Fruit fly (Drosophila melanogaster) whole organism: ENCODE measurements around the gene ebi.

Experiments used
- CG8478 ChIP-seq: fragments of >200 bp; optimal IDR thresholded peaks from 2 replicates; lab custom pipeline; 2018; ENCODE audit warnings: inconsistent platforms
- usp ChIP-seq: fragments of >200 bp; optimal IDR thresholded peaks from 2 replicates; lab custom pipeline; 2017; ENCODE audit warnings: missing biosample characterization, missing genetic modification characterization, mixed read lengths

DNA sequence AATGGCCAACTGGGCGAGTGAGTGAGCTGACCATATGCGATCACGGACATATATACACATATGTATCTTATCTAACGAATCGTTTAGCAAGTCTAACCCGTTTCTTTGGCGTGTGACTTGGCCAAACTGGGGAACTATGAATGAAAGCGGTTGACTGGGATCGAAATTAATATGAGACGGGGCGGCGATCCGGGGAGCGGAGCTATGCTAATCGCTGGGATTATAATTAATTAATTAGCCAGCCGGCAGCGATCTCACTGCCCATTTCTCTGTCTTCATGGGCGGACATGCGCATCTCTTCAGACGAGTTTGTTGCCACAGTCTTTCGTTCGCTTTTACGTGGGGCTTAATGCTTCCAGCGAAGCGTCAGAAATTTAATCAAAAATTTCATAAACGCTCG, 22.3 kb upstream of the ebi start:
- TF ChIP-seq CG8478 (lab: Kevin White, UChicago) (no peak), usp (GFP tag; lab: Kevin White, UChicago) (no peak)
